Fruit fly (Drosophila melanogaster): Measurements from ENCODE around the gene BckdhA.

BckdhA gene

DNA sequence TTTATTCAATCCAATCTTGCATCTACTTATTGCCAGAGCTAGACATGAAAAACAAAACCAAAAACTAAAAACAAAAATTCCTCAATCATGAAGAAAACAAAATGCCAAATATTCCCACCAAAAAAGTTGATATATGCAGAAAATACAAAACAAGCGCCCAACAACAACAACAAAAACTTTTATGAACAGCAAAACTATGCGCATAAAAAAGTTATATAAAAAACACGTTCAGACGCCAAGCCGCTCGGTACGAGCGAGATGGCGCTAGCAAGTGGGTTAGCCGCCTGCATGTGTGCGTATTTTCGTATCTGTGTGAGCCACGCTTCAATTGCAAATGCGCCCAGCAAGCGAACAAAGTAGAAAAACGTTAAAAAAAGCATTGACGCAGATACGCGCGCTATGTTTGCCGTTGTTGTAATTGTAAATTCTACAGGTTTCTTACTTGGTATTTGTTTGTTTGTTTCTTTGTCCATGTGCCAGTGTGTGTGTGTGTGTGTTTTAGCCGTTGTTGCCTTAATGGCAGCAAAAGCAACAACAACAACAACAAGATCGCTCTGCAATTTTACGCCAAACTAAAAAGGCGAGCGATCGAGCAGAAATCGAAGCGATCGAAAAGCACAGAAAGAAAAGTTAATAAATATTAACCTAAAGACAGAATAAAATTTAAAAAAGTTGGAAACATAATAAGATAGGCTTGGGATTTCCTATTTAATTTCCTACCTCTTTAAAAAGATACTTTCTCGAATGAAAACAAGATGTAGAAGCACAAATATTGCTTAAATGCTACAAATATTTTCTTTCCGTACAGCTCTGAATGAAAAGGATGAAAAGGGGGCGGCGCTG, 38.0 kb downstream of the BckdhA start:
- peak; percentile 5 for TF ChIP-seq ovo (GFP tag; optimal IDR thresholded peaks at IDR 0.05)
- TF ChIP-seq tj (GFP tag; optimal IDR thresholded peaks at IDR 0.05) = peak; percentile 91
- peak; percentile 1 for TF ChIP-seq Mnt (GFP tag; optimal IDR thresholded peaks at IDR 0.05)
- TF ChIP-seq CG1620 (GFP tag; optimal IDR thresholded peaks at IDR 0.05) = no peak

DNA sequence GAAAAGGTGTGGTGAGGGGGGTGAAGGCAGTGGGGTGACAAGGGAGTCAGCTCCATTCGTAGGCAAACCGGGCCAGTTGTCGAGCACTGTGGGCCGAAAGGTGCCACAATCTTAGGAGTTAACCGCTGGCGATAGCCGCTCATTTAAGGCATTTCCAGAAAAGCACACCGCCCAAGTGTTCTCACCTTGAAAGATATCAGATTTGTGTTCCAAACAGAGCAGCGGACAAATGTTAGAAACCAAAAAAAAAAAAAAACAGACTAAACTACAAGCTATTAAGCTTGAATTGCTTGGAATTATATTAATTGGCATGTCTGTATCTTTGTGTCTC, 38.6 kb downstream of the BckdhA start:
- TF ChIP-seq Mnt (GFP tag; optimal IDR thresholded peaks at IDR 0.05) (no peak), Crg-1 (GFP tag; optimal IDR thresholded peaks at IDR 0.05) (no peak), Clk (GFP tag; optimal IDR thresholded peaks at IDR 0.05) (no peak), cic (GFP tag; optimal IDR thresholded peaks at IDR 0.05) (no peak), Hr96 (GFP tag; optimal IDR thresholded peaks at IDR 0.05) (no peak), CG7045 (GFP tag; optimal IDR thresholded peaks at IDR 0.05) (no peak), ovo (GFP tag; optimal IDR thresholded peaks at IDR 0.05) (no peak), pad (GFP tag; optimal IDR thresholded peaks at IDR 0.05) (no peak), CG11617 (GFP tag; optimal IDR thresholded peaks at IDR 0.05) (no peak), tj (GFP tag; optimal IDR thresholded peaks at IDR 0.05) (no peak)

DNA sequence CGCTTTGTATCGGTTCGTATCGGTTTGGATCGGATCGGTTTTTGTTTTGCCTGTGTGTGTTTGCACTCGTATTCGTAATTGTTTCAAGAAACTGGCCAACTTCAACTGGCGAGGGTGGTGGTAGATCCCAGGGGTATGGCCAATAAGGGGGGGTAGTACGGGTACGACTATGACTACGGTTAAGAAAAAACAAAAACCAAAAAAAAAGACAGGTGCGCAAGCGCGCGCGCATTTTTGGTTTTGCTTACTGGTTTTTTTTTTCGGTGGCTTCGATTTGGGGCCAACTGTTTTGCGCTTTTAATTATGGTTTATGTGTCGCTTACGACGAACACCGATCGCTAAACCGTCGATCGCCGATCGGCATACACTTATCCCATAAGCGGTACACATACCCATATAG, 39.3 kb downstream of the BckdhA start:
- TF ChIP-seq CG1620 (GFP tag; optimal IDR thresholded peaks at IDR 0.05) (no peak), Mnt (GFP tag; optimal IDR thresholded peaks at IDR 0.05) (no peak), tj (GFP tag; optimal IDR thresholded peaks at IDR 0.05) (peak; percentile 4)

DNA sequence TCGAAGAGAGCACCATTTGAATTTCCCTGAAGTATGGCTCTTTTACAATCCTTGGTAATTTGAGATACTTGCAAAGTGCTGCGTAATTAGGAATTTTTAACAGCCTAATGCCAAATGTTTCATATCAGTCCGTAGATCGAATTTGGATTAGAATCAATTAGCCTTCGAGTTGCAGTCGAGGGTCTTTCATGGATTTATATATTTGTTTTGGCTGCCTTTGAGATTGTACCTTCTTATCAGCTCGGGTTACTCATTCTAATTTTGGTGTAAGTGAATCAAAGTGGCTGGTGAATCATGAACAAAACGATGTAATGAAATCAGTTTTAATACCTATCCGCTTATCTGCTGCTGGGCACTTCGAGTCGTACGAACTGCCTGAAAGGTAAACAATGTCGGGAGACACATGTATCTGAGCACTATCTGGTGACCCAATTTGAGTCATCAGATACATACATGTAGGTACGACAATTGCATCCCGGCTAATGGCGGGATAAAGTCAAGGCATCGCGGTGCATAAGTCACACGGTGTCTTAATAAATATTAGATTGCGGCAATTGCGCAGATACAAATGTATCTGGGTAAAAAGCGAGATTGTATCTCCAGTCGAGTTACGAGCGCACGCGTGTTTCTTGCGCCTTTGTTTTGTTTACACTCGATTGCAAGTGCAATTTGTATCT, 40.2 kb downstream of the BckdhA start:
- TF ChIP-seq tj (GFP tag; optimal IDR thresholded peaks at IDR 0.05) (no peak), CG7101 (tag; optimal IDR thresholded peaks at IDR 0.05) (no peak), Hr96 (GFP tag; optimal IDR thresholded peaks at IDR 0.05) (no peak), CG33017 (tag; optimal IDR thresholded peaks at IDR 0.05) (no peak), CG5204 (GFP tag; optimal IDR thresholded peaks at IDR 0.05) (no peak), CG14711 (tag; optimal IDR thresholded peaks at IDR 0.05) (no peak), toe (GFP tag; optimal IDR thresholded peaks at IDR 0.05) (no peak), ovo (GFP tag; optimal IDR thresholded peaks at IDR 0.05) (no peak), bab1 (GFP tag; optimal IDR thresholded peaks at IDR 0.05) (no peak), Crg-1 (GFP tag; optimal IDR thresholded peaks at IDR 0.05) (no peak)

DNA sequence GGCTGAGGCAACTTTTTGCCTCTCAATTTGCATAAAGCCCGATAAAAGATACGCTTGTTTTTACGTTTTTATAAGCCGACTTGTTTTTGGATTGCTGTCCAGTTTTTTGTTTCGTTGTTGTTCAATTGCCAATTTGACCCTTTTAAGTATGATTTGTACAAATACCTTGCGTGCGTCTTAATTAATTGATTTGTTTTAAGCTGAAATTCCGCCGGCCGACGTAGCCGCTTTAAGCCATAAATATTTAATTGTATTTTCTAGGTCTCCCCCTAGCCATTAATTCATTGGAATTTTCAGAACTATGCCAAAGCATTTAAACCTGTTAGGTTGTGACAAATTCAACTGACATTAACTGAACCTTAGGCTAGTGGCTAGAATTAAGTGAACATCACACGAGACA, 41.0 kb downstream of the BckdhA start:
- TF ChIP-seq CG33017 (tag; optimal IDR thresholded peaks at IDR 0.05) (no peak), tj (GFP tag; optimal IDR thresholded peaks at IDR 0.05) (no peak), ovo (GFP tag; optimal IDR thresholded peaks at IDR 0.05) (no peak), CG7045 (GFP tag; optimal IDR thresholded peaks at IDR 0.05) (no peak), Hr96 (GFP tag; optimal IDR thresholded peaks at IDR 0.05) (no peak), cnc (optimal IDR thresholded peaks at IDR 0.05) (no peak), Crg-1 (GFP tag; optimal IDR thresholded peaks at IDR 0.05) (no peak), cic (GFP tag; optimal IDR thresholded peaks at IDR 0.05) (no peak), CG11617 (GFP tag; optimal IDR thresholded peaks at IDR 0.05) (no peak), bab1 (GFP tag; optimal IDR thresholded peaks at IDR 0.05) (no peak), Mnt (GFP tag; optimal IDR thresholded peaks at IDR 0.05) (no peak), CG14711 (tag; optimal IDR thresholded peaks at IDR 0.05) (no peak), CG5204 (GFP tag; optimal IDR thresholded peaks at IDR 0.05) (no peak), kay (GFP tag; ENCODE audit: borderline replicate concordance) (no peak), CG1620 (GFP tag; optimal IDR thresholded peaks at IDR 0.05) (no peak), toe (GFP tag; optimal IDR thresholded peaks at IDR 0.05) (no peak), CG7101 (tag; optimal IDR thresholded peaks at IDR 0.05) (no peak)

DNA sequence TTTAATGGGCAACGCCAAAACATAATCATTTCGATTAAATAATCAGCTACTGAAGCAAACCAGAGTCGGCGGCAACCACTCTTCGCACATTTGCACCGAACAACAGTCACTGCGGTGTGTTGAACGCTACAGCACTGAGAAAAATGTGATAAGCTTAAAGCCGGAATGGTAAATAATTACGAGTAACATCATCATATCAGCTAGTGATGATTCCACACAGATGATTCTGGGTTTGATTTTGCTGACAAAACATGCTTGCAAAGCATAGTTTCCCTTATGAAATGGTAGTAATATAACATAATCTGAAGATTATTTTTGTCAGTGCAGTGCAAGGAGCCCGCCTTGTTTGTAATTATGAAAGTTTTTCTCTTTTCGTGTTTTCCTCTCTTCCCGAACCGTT, 42.5 kb downstream of the BckdhA start:
- TF ChIP-seq CG12768 (GFP tag; optimal IDR thresholded peaks at IDR 0.05) (no peak), CG11617 (GFP tag; optimal IDR thresholded peaks at IDR 0.05) (no peak), Crg-1 (GFP tag; optimal IDR thresholded peaks at IDR 0.05) (no peak), Mnt (GFP tag; optimal IDR thresholded peaks at IDR 0.05) (no peak), CG1620 (GFP tag; optimal IDR thresholded peaks at IDR 0.05) (no peak), bab1 (GFP tag; optimal IDR thresholded peaks at IDR 0.05) (no peak), cic (GFP tag; optimal IDR thresholded peaks at IDR 0.05) (no peak), tj (GFP tag; optimal IDR thresholded peaks at IDR 0.05) (no peak), pad (GFP tag; optimal IDR thresholded peaks at IDR 0.05) (no peak), CG5204 (GFP tag; optimal IDR thresholded peaks at IDR 0.05) (no peak), Clk (GFP tag; optimal IDR thresholded peaks at IDR 0.05) (no peak)

DNA sequence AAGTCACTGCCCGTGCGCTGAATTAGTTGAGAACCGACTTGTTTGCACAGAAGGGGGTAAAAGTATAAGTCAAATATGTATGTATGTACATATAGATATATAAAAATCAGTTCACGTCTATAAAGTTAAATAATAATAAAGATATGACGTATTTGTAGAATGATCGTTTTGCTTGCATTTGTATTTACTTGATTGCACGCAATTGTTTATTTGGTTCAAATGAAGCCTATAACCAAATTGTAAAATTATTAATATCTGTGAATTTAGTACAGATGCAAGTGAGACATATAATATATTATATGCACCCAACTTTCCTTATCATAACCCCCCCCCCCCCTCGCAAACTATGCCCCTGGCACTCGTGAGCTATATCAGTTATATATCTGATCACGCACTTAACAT, 45.0 kb downstream of the BckdhA start:
- TF ChIP-seq Crg-1 (GFP tag; optimal IDR thresholded peaks at IDR 0.05) = peak; percentile 60
- peak; percentile 77 for TF ChIP-seq CG7101 (tag; optimal IDR thresholded peaks at IDR 0.05)
- TF ChIP-seq toe (GFP tag; optimal IDR thresholded peaks at IDR 0.05) = peak; percentile 49
- TF ChIP-seq CG7045 (GFP tag; optimal IDR thresholded peaks at IDR 0.05) = peak; percentile 90
- TF ChIP-seq tj (GFP tag; optimal IDR thresholded peaks at IDR 0.05) = peak; percentile 40
- no peak for TF ChIP-seq CG5204 (GFP tag; optimal IDR thresholded peaks at IDR 0.05)
- peak; percentile 56 for TF ChIP-seq pad (GFP tag; optimal IDR thresholded peaks at IDR 0.05)
- no peak for TF ChIP-seq cnc (optimal IDR thresholded peaks at IDR 0.05)
- TF ChIP-seq CG14711 (tag; optimal IDR thresholded peaks at IDR 0.05) = peak; percentile 44
- peak; percentile 37 for TF ChIP-seq bab1 (GFP tag; optimal IDR thresholded peaks at IDR 0.05)
- peak; percentile 82 for TF ChIP-seq CG11617 (GFP tag; optimal IDR thresholded peaks at IDR 0.05)
- TF ChIP-seq cic (GFP tag; optimal IDR thresholded peaks at IDR 0.05) = peak; percentile 90
- peak; percentile 6 for TF ChIP-seq CG1620 (GFP tag; optimal IDR thresholded peaks at IDR 0.05)
- TF ChIP-seq kay (GFP tag; ENCODE audit: borderline replicate concordance) = peak; percentile 81
- TF ChIP-seq ovo (GFP tag; optimal IDR thresholded peaks at IDR 0.05) = peak; percentile 54
- peak; percentile 82 for TF ChIP-seq CG33017 (tag; optimal IDR thresholded peaks at IDR 0.05)
- peak; percentile 58 for TF ChIP-seq Clk (GFP tag; optimal IDR thresholded peaks at IDR 0.05)
- TF ChIP-seq CG12768 (GFP tag; optimal IDR thresholded peaks at IDR 0.05) = peak; percentile 83
- TF ChIP-seq Hr96 (GFP tag; optimal IDR thresholded peaks at IDR 0.05) = no peak
- peak; percentile 44 for TF ChIP-seq Mnt (GFP tag; optimal IDR thresholded peaks at IDR 0.05)
